Fruit fly (Drosophila melanogaster) whole organism, embryonic: ENCODE data around the gene Tps1.

Experiments used
- Awh ChIP-seq: fragments of 200-800 bp; sonication (Bioruptor generic); IDR thresholded peaks from 2 replicates; pipeline ENCODE4, ENCODE4 v1.3.6; 2022; ENCODE audit warnings: missing biosample characterization, missing genetic modification characterization
- BEAF-32 ChIP-seq: fragments of 200-800 bp; sonication (Bioruptor generic); optimal IDR thresholded peaks from 3 replicates; lab custom pipeline; 2017; ENCODE audit warnings: missing biosample characterization, missing genetic modification characterization, mild to moderate bottlenecking, moderate library complexity, missing genetic modification reagents
- CG11093 ChIP-seq: fragments of 200-800 bp; sonication (Bioruptor generic); IDR thresholded peaks from 3 replicates; pipeline ENCODE4 v1.3.6; 2022; ENCODE audit warnings: missing biosample characterization, missing genetic modification characterization
- CG12219 ChIP-seq: fragments of 200-800 bp; sonication (Bioruptor generic); optimal IDR thresholded peaks from 3 replicates; lab custom pipeline; 2018; ENCODE audit warnings: missing biosample characterization, mild to moderate bottlenecking, missing genetic modification characterization
- CG12391 ChIP-seq: fragments of 200-800 bp; sonication (Bioruptor generic); optimal IDR thresholded peaks from 3 replicates; lab custom pipeline; 2018; ENCODE audit warnings: missing biosample characterization, mild to moderate bottlenecking, missing genetic modification characterization, moderate library complexity
- CG12659 ChIP-seq: fragments of 200-800 bp; sonication (Bioruptor generic); optimal IDR thresholded peaks from 3 replicates; lab custom pipeline; 2017; ENCODE audit warnings: mild to moderate bottlenecking, missing biosample characterization, missing genetic modification reagents, missing genetic modification characterization
- CG15011 ChIP-seq: fragments of 200-800 bp; sonication (Bioruptor generic); optimal IDR thresholded peaks from 3 replicates; lab custom pipeline; 2018; ENCODE audit warnings: missing biosample characterization, mild to moderate bottlenecking, missing genetic modification characterization
- CG15269 ChIP-seq: fragments of 200-800 bp; sonication (Bioruptor generic); optimal IDR thresholded peaks from 2 replicates; lab custom pipeline; 2018; ENCODE audit warnings: missing biosample characterization, mild to moderate bottlenecking, missing genetic modification characterization, moderate library complexity
- CG15514 ChIP-seq: fragments of 200-800 bp; sonication (Bioruptor generic); optimal IDR thresholded peaks from 3 replicates; lab custom pipeline; 2017; ENCODE audit warnings: missing biosample characterization, missing genetic modification characterization, mild to moderate bottlenecking, moderate library complexity, missing genetic modification reagents
- CG16779 ChIP-seq: fragments of 200-800 bp; sonication (Bioruptor generic); IDR thresholded peaks from 2 replicates; pipeline ENCODE4 v1.3.6; 2022; ENCODE audit warnings: missing biosample characterization, missing genetic modification characterization
- CG17186 ChIP-seq: fragments of 200-800 bp; sonication (Bioruptor generic); optimal IDR thresholded peaks from 3 replicates; lab custom pipeline; 2017; ENCODE audit warnings: missing biosample characterization, missing genetic modification reagents, missing genetic modification characterization
- CG2875 ChIP-seq: fragments of 200-800 bp; sonication (Bioruptor generic); optimal IDR thresholded peaks from 2 replicates; lab custom pipeline; 2017; ENCODE audit warnings: missing biosample characterization, mild to moderate bottlenecking, missing genetic modification characterization, missing genetic modification reagents
- CG30020 ChIP-seq: fragments of 200-800 bp; optimal IDR thresholded peaks from 2 replicates; lab custom pipeline; 2019; ENCODE audit warnings: missing biosample characterization, mild to moderate bottlenecking, missing genetic modification characterization, moderate library complexity
- CG31441 ChIP-seq: fragments of 200-800 bp; sonication (Bioruptor generic); IDR thresholded peaks from 2 replicates; pipeline ENCODE4 v1.3.6; 2022; ENCODE audit warnings: missing biosample characterization, missing genetic modification characterization
- CG7745 ChIP-seq: fragments of 200-800 bp; sonication (Bioruptor generic); optimal IDR thresholded peaks from 2 replicates; lab custom pipeline; 2018; ENCODE audit warnings: missing biosample characterization, mild to moderate bottlenecking, missing genetic modification characterization, moderate library complexity
- CG7839 ChIP-seq: fragments of 200-800 bp; sonication (Bioruptor generic); optimal IDR thresholded peaks from 3 replicates; lab custom pipeline; 2018; ENCODE audit warnings: missing biosample characterization, mild to moderate bottlenecking, missing genetic modification characterization, moderate library complexity
- CG7963 ChIP-seq: fragments of 200-800 bp; sonication (Bioruptor generic); IDR thresholded peaks from 3 replicates; pipeline ENCODE4 v1.3.6; 2022; ENCODE audit warnings: missing biosample characterization, missing genetic modification characterization; ENCODE audit not compliant: partially characterized antibody
- CG8765 ChIP-seq: fragments of 200-800 bp; sonication (Bioruptor generic); IDR thresholded peaks from 2 replicates; pipeline ENCODE4 v1.3.6; 2022; ENCODE audit warnings: missing biosample characterization, missing genetic modification characterization
- CG9609 ChIP-seq: fragments of 200-800 bp; sonication (Bioruptor generic); optimal IDR thresholded peaks from 3 replicates; lab custom pipeline; 2016; ENCODE audit warnings: missing biosample characterization, missing genetic modification characterization
- CG9817 ChIP-seq: fragments of 200-800 bp; sonication (Bioruptor generic); optimal IDR thresholded peaks from 2 replicates; lab custom pipeline; 2018; ENCODE audit warnings: missing biosample characterization, mild to moderate bottlenecking, missing genetic modification characterization, moderate library complexity
- D19B ChIP-seq: fragments of 200-800 bp; sonication (Bioruptor generic); optimal IDR thresholded peaks from 2 replicates; lab custom pipeline; 2017; ENCODE audit warnings: missing biosample characterization, mild to moderate bottlenecking, missing genetic modification characterization
- Gug ChIP-seq: fragments of 200-800 bp; sonication (Bioruptor generic); IDR thresholded peaks from 4 replicates; pipeline ENCODE4 v1.3.6; 2022; ENCODE audit warnings: missing biosample characterization, missing genetic modification characterization
- H15 ChIP-seq: fragments of 200-800 bp; sonication (Bioruptor generic); IDR thresholded peaks from 3 replicates; pipeline ENCODE4 v1.3.6; 2022; ENCODE audit warnings: missing biosample characterization, missing genetic modification characterization
- HLH3B ChIP-seq: fragments of 200-800 bp; sonication (Bioruptor generic); IDR thresholded peaks from 2 replicates; pipeline ENCODE4 v1.3.6; 2022; ENCODE audit warnings: missing biosample characterization, missing genetic modification characterization
- HmgD ChIP-seq: fragments of 200-800 bp; sonication (Bioruptor generic); optimal IDR thresholded peaks from 3 replicates; lab custom pipeline; 2016; ENCODE audit warnings: missing biosample characterization, missing genetic modification characterization
- Max ChIP-seq: fragments of 200-800 bp; sonication (Bioruptor generic); optimal IDR thresholded peaks from 2 replicates; lab custom pipeline; 2016; ENCODE audit warnings: missing biosample characterization, mild to moderate bottlenecking, missing genetic modification characterization
- Meics ChIP-seq: fragments of 200-800 bp; sonication (Bioruptor generic); optimal IDR thresholded peaks from 2 replicates; lab custom pipeline; 2017; ENCODE audit warnings: missing biosample characterization, mild to moderate bottlenecking, missing genetic modification characterization
- Mrtf ChIP-seq: fragments of 200-800 bp; sonication (Bioruptor generic); IDR thresholded peaks from 3 replicates; pipeline ENCODE4 v1.3.6; 2022; ENCODE audit warnings: missing biosample characterization, missing genetic modification characterization
- Six4 ChIP-seq: fragments of 200-800 bp; sonication (Bioruptor generic); optimal IDR thresholded peaks from 2 replicates; lab custom pipeline; 2016; ENCODE audit warnings: missing biosample characterization, missing genetic modification characterization
- Stat92E ChIP-seq, 3 experiments: fragments of >200 bp in 2 of 3; fragments of 200-800 bp in 1 of 3; sonication (Bioruptor generic) in 1 of 3; optimal IDR thresholded peaks; 2 replicates each; lab custom pipeline; 2017 to 2019; ENCODE audit warnings: missing biosample characterization in 3 of 3, missing genetic modification characterization in 3 of 3, mild to moderate bottlenecking in 1 of 3, moderate library complexity in 1 of 3
- ab ChIP-seq: fragments of 200-800 bp; sonication (Bioruptor generic); optimal IDR thresholded peaks from 2 replicates; lab custom pipeline; 2016; ENCODE audit warnings: missing biosample characterization, missing genetic modification characterization
- chif ChIP-seq, 2 experiments: fragments of 200-800 bp; sonication (Bioruptor generic); optimal IDR thresholded peaks; 3 replicates each; lab custom pipeline; 2016; ENCODE audit warnings: missing biosample characterization in 2 of 2, missing genetic modification characterization in 2 of 2
- dan ChIP-seq: fragments of 200-800 bp; sonication (Bioruptor generic); IDR thresholded peaks from 2 replicates; pipeline ENCODE4 v1.3.6; 2022; ENCODE audit warnings: missing biosample characterization, missing genetic modification characterization
- dimm ChIP-seq: fragments of 200-800 bp; sonication (Bioruptor generic); IDR thresholded peaks from 2 replicates; pipeline ENCODE4 v1.3.6; 2022; ENCODE audit warnings: missing biosample characterization, missing genetic modification characterization
- dysf ChIP-seq: fragments of 200-800 bp; sonication (Bioruptor generic); IDR thresholded peaks from 3 replicates; pipeline ENCODE4 v1.3.6; 2022; ENCODE audit warnings: missing biosample characterization, missing genetic modification characterization
- fd64A ChIP-seq: fragments of 200-800 bp; sonication (Bioruptor generic); optimal IDR thresholded peaks from 3 replicates; lab custom pipeline; 2018; ENCODE audit warnings: missing biosample characterization, mild to moderate bottlenecking, missing genetic modification characterization
- jigr1 ChIP-seq: fragments of 200-800 bp; sonication (Bioruptor generic); IDR thresholded peaks from 3 replicates; pipeline ENCODE4 v1.3.6; 2022; ENCODE audit warnings: missing biosample characterization, missing genetic modification characterization
- lmd ChIP-seq: fragments of 200-800 bp; sonication (Bioruptor generic); IDR thresholded peaks from 2 replicates; pipeline ENCODE4 v1.3.6; 2022; ENCODE audit warnings: missing biosample characterization, missing genetic modification characterization
- pho ChIP-seq: fragments of 200-800 bp; sonication (Bioruptor generic); optimal IDR thresholded peaks from 2 replicates; lab custom pipeline; 2016; ENCODE audit warnings: missing biosample characterization, missing genetic modification characterization
- pita ChIP-seq: fragments of 200-800 bp; sonication (Bioruptor generic); optimal IDR thresholded peaks from 2 replicates; lab custom pipeline; 2017; ENCODE audit warnings: missing biosample characterization, mild to moderate bottlenecking, missing genetic modification characterization
- pnt ChIP-seq: fragments of 200-800 bp; sonication (Bioruptor generic); optimal IDR thresholded peaks from 3 replicates; lab custom pipeline; 2016; ENCODE audit warnings: missing biosample characterization, missing genetic modification characterization
- pum ChIP-seq: fragments of 200-800 bp; sonication (Bioruptor generic); optimal IDR thresholded peaks from 2 replicates; lab custom pipeline; 2016; ENCODE audit warnings: missing biosample characterization, missing genetic modification characterization
- ro ChIP-seq: fragments of 200-800 bp; sonication (Bioruptor generic); IDR thresholded peaks from 2 replicates; pipeline ENCODE4 v1.3.6; 2022; ENCODE audit warnings: missing biosample characterization, missing genetic modification characterization
- row ChIP-seq: fragments of 200-800 bp; sonication (Bioruptor generic); IDR thresholded peaks from 3 replicates; pipeline ENCODE4 v1.3.6; 2022; ENCODE audit warnings: missing biosample characterization, missing genetic modification characterization
- shn ChIP-seq: fragments of 200-800 bp; sonication (Bioruptor generic); optimal IDR thresholded peaks from 3 replicates; lab custom pipeline; 2016; ENCODE audit warnings: missing biosample characterization, missing genetic modification characterization
- sisA ChIP-seq: fragments of 200-800 bp; sonication (Bioruptor generic); IDR thresholded peaks from 2 replicates; pipeline ENCODE4 v1.3.6; 2022; ENCODE audit warnings: missing biosample characterization, missing genetic modification characterization
- stc ChIP-seq: fragments of 200-800 bp; sonication (Bioruptor generic); IDR thresholded peaks from 2 replicates; pipeline ENCODE4 v1.3.6; 2022; ENCODE audit warnings: missing biosample characterization, missing genetic modification characterization
- tll ChIP-seq, 2 experiments: fragments of 200-800 bp in 1 of 2; fragments of >200 bp in 1 of 2; sonication (Bioruptor generic) in 1 of 2; optimal IDR thresholded peaks; 2 replicates each; lab custom pipeline; 2017 to 2019; ENCODE audit warnings: missing biosample characterization in 2 of 2, missing genetic modification characterization in 2 of 2, mild to moderate bottlenecking in 1 of 2, moderate library complexity in 1 of 2
- ttk ChIP-seq: fragments of 200-800 bp; sonication (Bioruptor generic); IDR thresholded peaks from 2 replicates; pipeline ENCODE4 v2.1.2; 2022; ENCODE audit warnings: missing biosample characterization, missing genetic modification characterization

Tps1 gene

dm6 chr2L:4440881-4441737, 53.0 kb downstream of the Tps1 start, which contains the start of gene CG15431 (continued):
- TF ChIP-seq CG9609 (GFP tag; lab: Kevin White, UChicago) (no peak), CG15269 (tag; lab: Kevin White, UChicago) (peak; percentile 65), CG15514 (GFP tag; lab: Kevin White, UChicago) (peak; percentile 69), row (peak; percentile 71), H15 (peak; percentile 65; the same call in 2 of the 3 replicates), Gug (GFP tag; lab: Robert Waterston, UW) (peak; percentile 33; the same call in 1 of the 4 replicates), CG9817 (tag; lab: Kevin White, UChicago) (peak; percentile 29), CG2875 (GFP tag; lab: Kevin White, UChicago) (no peak), pnt (GFP tag; lab: Kevin White, UChicago) (no peak), CG8765 (no peak), Six4 (GFP tag; lab: Kevin White, UChicago) (no peak), D19B (GFP tag; lab: Kevin White, UChicago) (no peak), CG15011 (GFP tag; lab: Kevin White, UChicago) (no peak), fd64A (GFP tag; lab: Kevin White, UChicago) (no peak), Max (GFP tag; lab: Kevin White, UChicago) (peak; percentile 53), BEAF-32 (GFP tag; lab: Kevin White, UChicago) (no peak), sisA (GFP tag; lab: Robert Waterston, UW) (peak; percentile 59), tll (GFP tag; optimal IDR thresholded peaks at IDR 0.05; lab: Kevin White, UChicago) (no peak), jigr1 (GFP tag; lab: Robert Waterston, UW) (no peak), CG7745 (tag; lab: Kevin White, UChicago) (no peak), lmd (GFP tag; lab: Robert Waterston, UW) (peak; percentile 56; the same call in 1 of the 2 replicates), pum (no peak), CG12391 (peak; percentile 61), stc (GFP tag; lab: Robert Waterston, UW) (peak; percentile 31; the same call in 1 of the 2 replicates), CG12659 (GFP tag; lab: Kevin White, UChicago) (peak; percentile 39), CG16779 (GFP tag; lab: Robert Waterston, UW) (0 out of 2 replicates have a peak, but pooled peaks have one; percentile 63), shn (no peak), pita (GFP tag; lab: Kevin White, UChicago) (no peak), chif (GFP tag; optimal IDR thresholded peaks at IDR 0.05; lab: Kevin White, UChicago) (peak in 1 of 2 experiments; percentile 3), Awh (GFP tag; lab: Robert Waterston, UW) (no peak), dysf (GFP tag; lab: Robert Waterston, UW) (peak; percentile 70), HmgD (GFP tag; lab: Kevin White, UChicago) (no peak), dimm (GFP tag; lab: Robert Waterston, UW) (no peak), Mrtf (GFP tag; lab: Robert Waterston, UW) (peak; percentile 67; the same call in 1 of the 3 replicates), CG11093 (GFP tag; lab: Robert Waterston, UW) (0 out of 3 replicates have a peak, but pooled peaks have one; percentile 21), ab (GFP tag; lab: Kevin White, UChicago) (no peak), Stat92E (GFP tag; optimal IDR thresholded peaks at IDR 0.05; lab: Kevin White, UChicago) (no peak), Meics (GFP tag; lab: Kevin White, UChicago) (peak; percentile 77), HLH3B (GFP tag; lab: Robert Waterston, UW) (peak; percentile 65; the same call in 1 of the 2 replicates), CG7963 (no peak), CG17186 (GFP tag; lab: Kevin White, UChicago) (no peak), pho (GFP tag; lab: Kevin White, UChicago) (peak; percentile 3), dan (GFP tag; lab: Robert Waterston, UW) (no peak), CG30020 (tag; lab: Kevin White, UChicago) (no peak), ttk (GFP tag; lab: Robert Waterston, UW) (peak; percentile 57), ro (GFP tag; lab: Robert Waterston, UW) (no peak), CG31441 (GFP tag; lab: Robert Waterston, UW) (peak; percentile 46; the same call in 1 of the 2 replicates), CG7839 (tag; lab: Kevin White, UChicago) (peak; percentile 61), CG12219 (GFP tag; lab: Kevin White, UChicago) (no peak)
